Fruit fly (Drosophila melanogaster) whole organism, embryonic: ENCODE measurements around the gene DAAM.

Experiments
- Abd-B ChIP-seq: fragments of 200-800 bp; sonication (Bioruptor generic); optimal IDR thresholded peaks from 2 replicates; lab custom pipeline; 2018; ENCODE audit warnings: missing biosample characterization, mild to moderate bottlenecking, missing genetic modification characterization, moderate library complexity
- Ada2b ChIP-seq: fragments of 200-800 bp; sonication (Bioruptor generic); IDR thresholded peaks from 2 replicates; pipeline ENCODE4 v1.3.6; 2022; ENCODE audit warnings: missing biosample characterization, missing genetic modification characterization
- Adf1 ChIP-seq: fragments of 200-800 bp; sonication (Bioruptor generic); IDR thresholded peaks from 2 replicates; pipeline ENCODE4 v1.3.6; 2022; ENCODE audit warnings: missing biosample characterization, missing genetic modification characterization
- Aef1 ChIP-seq: fragments of 200-800 bp; sonication (Bioruptor generic); IDR thresholded peaks from 3 replicates; pipeline ENCODE4 v1.3.6; 2022; ENCODE audit warnings: missing biosample characterization, missing genetic modification characterization
- Antp ChIP-seq: fragments of 200-800 bp; sonication (Bioruptor generic); optimal IDR thresholded peaks from 3 replicates; lab custom pipeline; 2016; ENCODE audit warnings: missing biosample characterization, missing genetic modification characterization
- Asciz ChIP-seq: fragments of 200-800 bp; sonication (Bioruptor generic); optimal IDR thresholded peaks from 2 replicates; lab custom pipeline; 2017; ENCODE audit warnings: missing biosample characterization, mild to moderate bottlenecking, missing genetic modification characterization, missing genetic modification reagents
- Bteb2 ChIP-seq: fragments of 200-800 bp; sonication (Bioruptor generic); optimal IDR thresholded peaks from 2 replicates; lab custom pipeline; 2016; ENCODE audit warnings: missing biosample characterization, missing genetic modification characterization
- CG10147 ChIP-seq: fragments of 200-800 bp; sonication (Bioruptor generic); optimal IDR thresholded peaks from 2 replicates; lab custom pipeline; 2019; ENCODE audit warnings: missing biosample characterization, mild to moderate bottlenecking, missing genetic modification characterization, moderate library complexity
- CG12659 ChIP-seq: fragments of 200-800 bp; sonication (Bioruptor generic); optimal IDR thresholded peaks from 3 replicates; lab custom pipeline; 2017; ENCODE audit warnings: mild to moderate bottlenecking, missing biosample characterization, missing genetic modification reagents, missing genetic modification characterization
- CG12769 ChIP-seq: fragments of 200-800 bp; sonication (Bioruptor generic); optimal IDR thresholded peaks from 2 replicates; lab custom pipeline; 2019; ENCODE audit warnings: missing biosample characterization, mild to moderate bottlenecking, missing genetic modification characterization, moderate library complexity
- CG15269 ChIP-seq: fragments of 200-800 bp; sonication (Bioruptor generic); optimal IDR thresholded peaks from 2 replicates; lab custom pipeline; 2018; ENCODE audit warnings: missing biosample characterization, mild to moderate bottlenecking, missing genetic modification characterization, moderate library complexity
- CG1529 ChIP-seq: fragments of 200-800 bp; sonication (Bioruptor generic); optimal IDR thresholded peaks from 3 replicates; lab custom pipeline; 2018; ENCODE audit warnings: missing biosample characterization, missing genetic modification characterization
- CG15696 ChIP-seq: fragments of 200-800 bp; sonication (Bioruptor generic); optimal IDR thresholded peaks from 2 replicates; lab custom pipeline; 2019; ENCODE audit warnings: missing biosample characterization, mild to moderate bottlenecking, missing genetic modification characterization, moderate library complexity
- CG1602 ChIP-seq: fragments of 200-800 bp; sonication (Bioruptor generic); optimal IDR thresholded peaks from 3 replicates; lab custom pipeline; 2016; ENCODE audit warnings: missing biosample characterization, missing genetic modification characterization
- CG16863 ChIP-seq: fragments of 200-800 bp; sonication (Bioruptor generic); optimal IDR thresholded peaks from 3 replicates; lab custom pipeline; 2016; ENCODE audit warnings: missing biosample characterization, missing genetic modification characterization
- CG17328 ChIP-seq: fragments of 200-800 bp; sonication (Bioruptor generic); IDR thresholded peaks from 2 replicates; pipeline ENCODE4 v1.3.6; 2022; ENCODE audit warnings: missing biosample characterization, missing genetic modification characterization
- CG17568 ChIP-seq: fragments of 200-800 bp; sonication (Bioruptor generic); optimal IDR thresholded peaks from 2 replicates; lab custom pipeline; 2018; ENCODE audit warnings: missing biosample characterization, mild to moderate bottlenecking, missing genetic modification characterization, moderate library complexity
- CG18011 ChIP-seq: fragments of 200-800 bp; sonication (Bioruptor generic); optimal IDR thresholded peaks from 2 replicates; lab custom pipeline; 2017; ENCODE audit warnings: missing biosample characterization, missing genetic modification characterization, mild to moderate bottlenecking, moderate library complexity, missing genotype
- CG18262 ChIP-seq: fragments of 200-800 bp; optimal IDR thresholded peaks from 3 replicates; lab custom pipeline; 2019; ENCODE audit warnings: missing biosample characterization, mild to moderate bottlenecking, missing genetic modification characterization, moderate library complexity
- CG2678 ChIP-seq: fragments of 200-800 bp; sonication (Bioruptor generic); optimal IDR thresholded peaks from 3 replicates; lab custom pipeline; 2019; ENCODE audit warnings: missing biosample characterization, mild to moderate bottlenecking, missing genetic modification characterization, moderate library complexity
- CG3847 ChIP-seq: fragments of 200-800 bp; sonication (Bioruptor generic); IDR thresholded peaks from 2 replicates; pipeline ENCODE4 v1.3.6; 2022; ENCODE audit warnings: missing biosample characterization, missing genetic modification characterization
- CG6175 ChIP-seq: fragments of 200-800 bp; sonication (Bioruptor generic); IDR thresholded peaks from 3 replicates; pipeline ENCODE4 v1.3.6; 2022; ENCODE audit warnings: missing biosample characterization, missing genetic modification characterization
- CG6765 ChIP-seq: fragments of 200-800 bp; sonication (Bioruptor generic); optimal IDR thresholded peaks from 3 replicates; lab custom pipeline; 2017; ENCODE audit warnings: missing biosample characterization, mild to moderate bottlenecking, missing genetic modification characterization
- CG7556 ChIP-seq: fragments of 200-800 bp; sonication (Bioruptor generic); optimal IDR thresholded peaks from 2 replicates; lab custom pipeline; 2017; ENCODE audit warnings: missing biosample characterization, mild to moderate bottlenecking, missing genetic modification characterization
- CG7745 ChIP-seq: fragments of 200-800 bp; sonication (Bioruptor generic); optimal IDR thresholded peaks from 2 replicates; lab custom pipeline; 2018; ENCODE audit warnings: missing biosample characterization, mild to moderate bottlenecking, missing genetic modification characterization, moderate library complexity
- CG9437 ChIP-seq: fragments of 200-800 bp; sonication (Bioruptor generic); optimal IDR thresholded peaks from 2 replicates; lab custom pipeline; 2018; ENCODE audit warnings: missing biosample characterization, mild to moderate bottlenecking, missing genetic modification characterization
- D19A ChIP-seq: fragments of 200-800 bp; optimal IDR thresholded peaks from 3 replicates; lab custom pipeline; 2019; ENCODE audit warnings: missing biosample characterization, mild to moderate bottlenecking, missing genetic modification characterization, moderate library complexity
- Fer3 ChIP-seq: fragments of 200-800 bp; sonication (Bioruptor generic); optimal IDR thresholded peaks from 2 replicates; lab custom pipeline; 2018; ENCODE audit warnings: missing biosample characterization, mild to moderate bottlenecking, missing genetic modification characterization, moderate library complexity
- GATAe ChIP-seq: fragments of 200-800 bp; sonication (Bioruptor generic); conservative IDR thresholded peaks from 2 replicates; pipeline ENCODE4 v1.3.6; 2022; ENCODE audit warnings: missing biosample characterization, missing genetic modification characterization
- HLH3B ChIP-seq: fragments of 200-800 bp; sonication (Bioruptor generic); IDR thresholded peaks from 2 replicates; pipeline ENCODE4 v1.3.6; 2022; ENCODE audit warnings: missing biosample characterization, missing genetic modification characterization
- Hr39 ChIP-seq: fragments of >200 bp; optimal IDR thresholded peaks from 2 replicates; lab custom pipeline; 2017
- Kr ChIP-seq: fragments of 200-800 bp; sonication (Bioruptor generic); optimal IDR thresholded peaks from 2 replicates; lab custom pipeline; 2017; ENCODE audit warnings: missing biosample characterization, mild to moderate bottlenecking, missing genetic modification characterization
- Meics ChIP-seq: fragments of 200-800 bp; sonication (Bioruptor generic); optimal IDR thresholded peaks from 2 replicates; lab custom pipeline; 2017; ENCODE audit warnings: missing biosample characterization, mild to moderate bottlenecking, missing genetic modification characterization
- Poxn ChIP-seq: fragments of 200-800 bp; sonication (Bioruptor generic); IDR thresholded peaks from 2 replicates; pipeline ENCODE4 v1.3.6; 2022; ENCODE audit warnings: missing biosample characterization, missing genetic modification characterization
- Ptx1 ChIP-seq: fragments of 200-800 bp; sonication (Bioruptor generic); IDR thresholded peaks from 2 replicates; pipeline ENCODE4 v1.3.6; 2022; ENCODE audit warnings: missing biosample characterization, missing genetic modification characterization
- bigmax ChIP-seq: fragments of 200-800 bp; sonication (Bioruptor generic); optimal IDR thresholded peaks from 2 replicates; lab custom pipeline; 2018; ENCODE audit warnings: missing biosample characterization, mild to moderate bottlenecking, missing genetic modification characterization
- chinmo ChIP-seq: fragments of 200-800 bp; sonication (Bioruptor generic); IDR thresholded peaks from 4 replicates; pipeline ENCODE4 v1.3.6; 2022; ENCODE audit warnings: missing biosample characterization, missing genetic modification characterization; ENCODE audit not compliant: partially characterized antibody
- corto ChIP-seq: fragments of 200-800 bp; sonication (Bioruptor generic); optimal IDR thresholded peaks from 2 replicates; lab custom pipeline; 2016; ENCODE audit warnings: missing biosample characterization, mild to moderate bottlenecking, missing genetic modification characterization, moderate library complexity
- crp ChIP-seq, 2 experiments: fragments of 200-800 bp; sonication (Bioruptor generic); optimal IDR thresholded peaks; 2 replicates in 1 of 2; 3 replicates in 1 of 2; lab custom pipeline; 2017; ENCODE audit warnings: missing biosample characterization in 2 of 2, missing genetic modification characterization in 2 of 2, mild to moderate bottlenecking in 1 of 2, moderate library complexity in 1 of 2
- da ChIP-seq: fragments of 200-800 bp; sonication (Bioruptor generic); optimal IDR thresholded peaks from 2 replicates; lab custom pipeline; 2016; ENCODE audit warnings: missing biosample characterization, missing genetic modification characterization
- en ChIP-seq: fragments of 200-800 bp; sonication (Bioruptor generic); optimal IDR thresholded peaks from 2 replicates; lab custom pipeline; 2016; ENCODE audit warnings: missing biosample characterization, missing genetic modification characterization
- eve ChIP-seq, 2 experiments: fragments of >200 bp; optimal IDR thresholded peaks; 2 replicates each; lab custom pipeline; 2017; ENCODE audit warnings: missing biosample characterization in 2 of 2, missing genetic modification characterization in 2 of 2
- fru ChIP-seq: fragments of >200 bp; optimal IDR thresholded peaks from 2 replicates; lab custom pipeline; 2017
- gem ChIP-seq: fragments of 200-800 bp; sonication (Bioruptor generic); optimal IDR thresholded peaks from 2 replicates; lab custom pipeline; 2019; ENCODE audit warnings: missing biosample characterization, mild to moderate bottlenecking, missing genetic modification characterization, moderate library complexity
- gsb ChIP-seq: fragments of 200-800 bp; sonication (Bioruptor generic); IDR thresholded peaks from 2 replicates; pipeline ENCODE4 v1.3.6; 2022; ENCODE audit warnings: missing biosample characterization, missing genetic modification characterization
- jigr1 ChIP-seq: fragments of 200-800 bp; sonication (Bioruptor generic); IDR thresholded peaks from 3 replicates; pipeline ENCODE4 v1.3.6; 2022; ENCODE audit warnings: missing biosample characterization, missing genetic modification characterization
- pan ChIP-seq, 4 experiments: fragments of >200 bp in 3 of 4; fragments of 200-800 bp in 1 of 4; sonication (Bioruptor generic) in 1 of 4; optimal IDR thresholded peaks in 3 of 4; IDR thresholded peaks in 1 of 4; 2 replicates each; pipeline versions ENCODE4 v1.3.6 to Lab custom; 2017 to 2022; ENCODE audit warnings: missing biosample characterization in 2 of 4, missing genetic modification characterization in 2 of 4, mixed read lengths in 1 of 4
- slp2 ChIP-seq: fragments of 200-800 bp; sonication (Bioruptor generic); optimal IDR thresholded peaks from 2 replicates; lab custom pipeline; 2016; ENCODE audit warnings: missing biosample characterization, missing genetic modification characterization
- sna ChIP-seq: fragments of 200-800 bp; sonication (Bioruptor generic); IDR thresholded peaks from 2 replicates; pipeline ENCODE4 v1.3.6; 2022; ENCODE audit warnings: missing biosample characterization, missing genetic modification characterization; ENCODE audit not compliant: partially characterized antibody
- sr ChIP-seq: fragments of 200-800 bp; sonication (Bioruptor generic); IDR thresholded peaks from 3 replicates; pipeline ENCODE4 v1.3.6; 2022; ENCODE audit warnings: missing biosample characterization, missing genetic modification characterization
- wdn ChIP-seq: fragments of 200-800 bp; sonication (Bioruptor generic); IDR thresholded peaks from 2 replicates; pipeline ENCODE4 v1.3.6; 2022; ENCODE audit warnings: missing biosample characterization, missing genetic modification characterization
- zf30C ChIP-seq: fragments of 200-800 bp; sonication (Bioruptor generic); optimal IDR thresholded peaks from 3 replicates; lab custom pipeline; 2018; ENCODE audit warnings: missing biosample characterization, mild to moderate bottlenecking, missing genetic modification characterization

Gene DAAM

DNA sequence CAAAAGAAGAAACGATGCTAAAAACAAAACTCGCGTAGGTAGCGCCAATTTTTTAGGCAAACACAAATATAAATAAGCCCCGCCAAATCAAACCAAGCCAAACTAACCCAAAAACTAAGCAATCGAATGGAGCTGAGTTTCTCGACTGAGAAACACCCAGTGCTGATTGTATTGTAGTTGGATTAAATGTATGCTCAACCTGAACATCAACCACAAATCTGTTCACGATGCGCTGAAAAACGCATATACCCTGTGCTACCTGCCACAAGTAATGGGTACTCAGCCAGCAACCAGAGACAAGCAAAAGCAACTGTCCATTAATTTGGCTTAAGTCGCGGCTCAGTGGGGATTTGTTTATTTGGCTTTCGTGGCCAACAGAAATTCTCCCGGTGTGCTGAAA is 61.8 kb downstream of the DAAM start (continued):
- TF ChIP-seq pan (optimal IDR thresholded peaks at IDR 0.05; lab: Kevin White, UChicago), result no peak
- TF ChIP-seq pan (GFP tag; optimal IDR thresholded peaks at IDR 0.05 in 1 of 2, IDR thresholded peaks at IDR 0.05 in 1 of 2), result peak in 1 of 2 experiments; percentile 21
- TF ChIP-seq eve (GFP tag; optimal IDR thresholded peaks at IDR 0.05; lab: Kevin White, UChicago), result no peak
- TF ChIP-seq Antp (GFP tag; lab: Kevin White, UChicago), result peak; percentile 8
- no peak for TF ChIP-seq HLH3B (GFP tag; lab: Robert Waterston, UW)
- 0 out of 2 replicates have a peak, but pooled peaks have one; percentile 14 for TF ChIP-seq Ptx1
- TF ChIP-seq CG15269 (tag; lab: Kevin White, UChicago), result peak; percentile 51
- no peak for TF ChIP-seq Hr39 (lab: Kevin White, UChicago)
- TF ChIP-seq CG18262 (tag; lab: Kevin White, UChicago), result no peak
- TF ChIP-seq D19A (tag; lab: Kevin White, UChicago), result no peak
- TF ChIP-seq Aef1 (GFP tag; lab: Robert Waterston, UW), result no peak
- TF ChIP-seq CG6765, result no peak
- no peak for TF ChIP-seq CG12659 (GFP tag; lab: Kevin White, UChicago)
- no peak for TF ChIP-seq Kr
- TF ChIP-seq Ada2b (GFP tag; lab: Robert Waterston, UW), result no peak
- no peak for TF ChIP-seq Adf1
- no peak for TF ChIP-seq zf30C
- no peak for TF ChIP-seq CG1529 (GFP tag; lab: Kevin White, UChicago)
- TF ChIP-seq Poxn, result no peak
- no peak for TF ChIP-seq CG7745 (tag; lab: Kevin White, UChicago)
- TF ChIP-seq CG7556 (GFP tag; lab: Kevin White, UChicago), result no peak
- TF ChIP-seq Fer3 (tag; lab: Kevin White, UChicago), result no peak
- no peak for TF ChIP-seq CG9437 (GFP tag; lab: Kevin White, UChicago)
- TF ChIP-seq gsb (GFP tag; lab: Robert Waterston, UW), result no peak
- no peak for TF ChIP-seq chinmo
- no peak for TF ChIP-seq Asciz (GFP tag; lab: Kevin White, UChicago)
- peak; percentile 32 for TF ChIP-seq Meics (GFP tag; lab: Kevin White, UChicago)
- no peak for TF ChIP-seq sna (GFP tag; lab: Robert Waterston, UW)
- no peak for TF ChIP-seq CG17328 (GFP tag; lab: Robert Waterston, UW)
- no peak for TF ChIP-seq CG6175 (GFP tag; lab: Robert Waterston, UW)
- TF ChIP-seq da (GFP tag; lab: Kevin White, UChicago), result no peak
- TF ChIP-seq wdn (GFP tag; lab: Robert Waterston, UW), result no peak
- TF ChIP-seq CG12769 (tag; lab: Kevin White, UChicago), result peak; percentile 60
- TF ChIP-seq CG1602 (GFP tag; lab: Kevin White, UChicago), result no peak
- TF ChIP-seq sr, result no peak
- no peak for TF ChIP-seq CG10147 (GFP tag; lab: Kevin White, UChicago)
- peak; percentile 25 for TF ChIP-seq gem (tag; lab: Kevin White, UChicago)
- no peak for TF ChIP-seq crp (GFP tag; optimal IDR thresholded peaks at IDR 0.05; lab: Kevin White, UChicago)
- no peak for TF ChIP-seq corto (GFP tag; lab: Kevin White, UChicago)
- no peak for TF ChIP-seq Bteb2 (GFP tag; lab: Kevin White, UChicago)
- no peak for TF ChIP-seq slp2 (GFP tag; lab: Kevin White, UChicago)
- TF ChIP-seq GATAe, result no peak
- no peak for TF ChIP-seq fru (lab: Kevin White, UChicago)
- no peak for TF ChIP-seq CG16863 (GFP tag; lab: Kevin White, UChicago)
- no peak for TF ChIP-seq jigr1 (GFP tag; lab: Robert Waterston, UW)
- no peak for TF ChIP-seq CG17568 (GFP tag; lab: Kevin White, UChicago)
- TF ChIP-seq Abd-B (GFP tag; lab: Kevin White, UChicago), result no peak
- no peak for TF ChIP-seq CG15696 (tag; lab: Kevin White, UChicago)
- no peak for TF ChIP-seq CG18011 (GFP tag; lab: Kevin White, UChicago)
- TF ChIP-seq en (GFP tag; lab: Kevin White, UChicago), result no peak
- TF ChIP-seq bigmax, result no peak
- peak; percentile 46 for TF ChIP-seq CG2678
- TF ChIP-seq CG3847 (GFP tag; lab: Robert Waterston, UW), result no peak
